Fruit fly (Drosophila melanogaster) whole organism, pupa: ENCODE data around the gene Scp2.
A peak's percentile ranks its signal among the peaks of the same experiment; 100 is the strongest.

Source experiments
- CG10348 ChIP-seq: fragments of 200-800 bp; sonication (Bioruptor generic); IDR thresholded peaks from 2 replicates; pipeline ENCODE4 v1.3.6; 2022; ENCODE audit warnings: missing biosample characterization, missing genetic modification characterization
- CG12605 ChIP-seq: fragments of 200-800 bp; sonication (Bioruptor generic); IDR thresholded peaks from 2 replicates; pipeline ENCODE4 v1.3.6; 2022; ENCODE audit warnings: missing biosample characterization, missing genetic modification characterization
- CG13204 ChIP-seq: fragments of 200-800 bp; sonication (Bioruptor generic); optimal IDR thresholded peaks from 2 replicates; lab custom pipeline; 2018; ENCODE audit warnings: missing biosample characterization, mild to moderate bottlenecking, missing genetic modification characterization, moderate library complexity
- CG14655 ChIP-seq: fragments of 200-800 bp; sonication (Bioruptor generic); optimal IDR thresholded peaks from 3 replicates; lab custom pipeline; 2017; ENCODE audit warnings: mild to moderate bottlenecking, missing biosample characterization, missing genetic modification reagents, missing genetic modification characterization
- CG15710 ChIP-seq: fragments of 200-800 bp; sonication (Bioruptor generic); optimal IDR thresholded peaks from 2 replicates; lab custom pipeline; 2018; ENCODE audit warnings: missing biosample characterization, mild to moderate bottlenecking, missing genetic modification characterization, moderate library complexity
- CG17806 ChIP-seq: fragments of 200-800 bp; sonication (Bioruptor generic); optimal IDR thresholded peaks from 2 replicates; lab custom pipeline; 2018; ENCODE audit warnings: missing biosample characterization, mild to moderate bottlenecking, missing genetic modification characterization, moderate library complexity
- CG32121 ChIP-seq: fragments of 200-800 bp; sonication (Bioruptor generic); IDR thresholded peaks from 2 replicates; pipeline ENCODE4 v1.3.6; 2022; ENCODE audit warnings: missing biosample characterization, missing genetic modification characterization
- CG34367 ChIP-seq: fragments of 200-800 bp; sonication (Bioruptor generic); optimal IDR thresholded peaks from 2 replicates; lab custom pipeline; 2018; ENCODE audit warnings: missing biosample characterization, mild to moderate bottlenecking, missing genetic modification characterization
- CG4496 ChIP-seq: fragments of 200-800 bp; sonication (Bioruptor generic); IDR thresholded peaks from 3 replicates; pipeline ENCODE4 v1.3.6; 2022; ENCODE audit warnings: missing biosample characterization, missing genetic modification characterization
- CG8159 ChIP-seq: fragments of 200-800 bp; sonication (Bioruptor generic); optimal IDR thresholded peaks from 3 replicates; lab custom pipeline; 2018; ENCODE audit warnings: missing biosample characterization, mild to moderate bottlenecking, missing genetic modification characterization, moderate library complexity
- CG8301 ChIP-seq: fragments of 200-800 bp; sonication (Bioruptor generic); optimal IDR thresholded peaks from 2 replicates; lab custom pipeline; 2018; ENCODE audit warnings: missing biosample characterization, mild to moderate bottlenecking, missing genetic modification characterization
- CG9948 ChIP-seq: fragments of 200-800 bp; sonication (Bioruptor generic); optimal IDR thresholded peaks from 2 replicates; lab custom pipeline; 2018; ENCODE audit warnings: missing biosample characterization, mild to moderate bottlenecking, missing genetic modification characterization, moderate library complexity
- D1 ChIP-seq: fragments of 200-800 bp; sonication (Bioruptor generic); optimal IDR thresholded peaks from 2 replicates; lab custom pipeline; 2018; ENCODE audit warnings: missing biosample characterization, mild to moderate bottlenecking, missing genetic modification characterization, moderate library complexity
- EcR ChIP-seq: fragments of 200-800 bp; sonication (Bioruptor generic); optimal IDR thresholded peaks from 3 replicates; lab custom pipeline; 2019; ENCODE audit warnings: missing biosample characterization, missing genetic modification characterization, mild to moderate bottlenecking, moderate library complexity, missing genetic modification reagents
- Ets98B ChIP-seq: fragments of 200-800 bp; sonication (Bioruptor generic); IDR thresholded peaks from 2 replicates; pipeline ENCODE4 v1.3.6; 2022; ENCODE audit warnings: missing biosample characterization, missing genetic modification characterization
- Pif1A ChIP-seq: fragments of 200-800 bp; sonication (Bioruptor generic); optimal IDR thresholded peaks from 3 replicates; lab custom pipeline; 2016; ENCODE audit warnings: missing biosample characterization, missing genetic modification characterization
- Pif1B ChIP-seq: fragments of 200-800 bp; sonication (Bioruptor generic); optimal IDR thresholded peaks from 3 replicates; lab custom pipeline; 2016; ENCODE audit warnings: missing biosample characterization, missing genetic modification characterization
- Snoo ChIP-seq: fragments of 200-800 bp; sonication (Bioruptor generic); optimal IDR thresholded peaks from 3 replicates; lab custom pipeline; 2017; ENCODE audit warnings: missing biosample characterization, mild to moderate bottlenecking, missing genetic modification characterization, inconsistent platforms
- fd96Ca ChIP-seq: fragments of 200-800 bp; sonication (Bioruptor generic); IDR thresholded peaks from 3 replicates; pipeline ENCODE4 v1.3.6; 2022; ENCODE audit warnings: missing biosample characterization, missing genetic modification characterization
- gl ChIP-seq: fragments of 200-800 bp; sonication (Bioruptor generic); optimal IDR thresholded peaks from 2 replicates; lab custom pipeline; 2018; ENCODE audit warnings: missing biosample characterization, mild to moderate bottlenecking, missing genetic modification characterization
- rn ChIP-seq: fragments of 200-800 bp; sonication (Bioruptor generic); IDR thresholded peaks from 2 replicates; pipeline ENCODE4 v1.3.6; 2022; ENCODE audit warnings: missing biosample characterization, missing genetic modification characterization

Gene Scp2

DNA sequence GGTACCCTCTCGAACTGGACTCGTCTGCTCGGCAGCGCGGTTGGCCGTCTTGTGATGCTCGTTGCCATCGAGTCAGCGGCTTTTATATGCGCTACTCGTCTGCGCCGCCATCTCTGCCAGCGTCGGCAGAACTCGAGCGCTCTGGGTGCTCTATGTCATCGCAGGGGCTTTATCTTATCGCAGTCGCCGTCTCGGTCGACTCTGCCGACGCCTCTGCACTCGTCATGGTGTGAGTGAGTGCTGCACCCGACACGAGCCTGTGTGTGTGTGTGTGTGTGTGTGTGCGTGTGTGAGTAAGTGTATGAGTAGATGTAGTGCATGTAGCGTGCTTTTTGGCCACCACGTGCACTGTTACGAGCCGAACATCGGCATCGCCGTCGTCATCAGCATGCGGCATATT is at the start of gene Scp2:
Gene Scp2 (minus strand): TSS at position 59 of the 400 bp plus-strand sequence.
- no peak for TF ChIP-seq CG8159 (tag; lab: Kevin White, UChicago)
- no peak for TF ChIP-seq CG13204
- TF ChIP-seq CG15710 (tag; lab: Kevin White, UChicago), result no peak
- TF ChIP-seq EcR, result no peak
- TF ChIP-seq CG10348 (GFP tag; lab: Robert Waterston, UW), result no peak
- TF ChIP-seq CG8301 (tag; lab: Kevin White, UChicago), result no peak
- no peak for TF ChIP-seq Ets98B (GFP tag; lab: Robert Waterston, UW)
- no peak for TF ChIP-seq CG12605 (GFP tag; lab: Robert Waterston, UW)
- no peak for TF ChIP-seq Pif1B (GFP tag; lab: Kevin White, UChicago)
- TF ChIP-seq CG4496 (GFP tag; lab: Robert Waterston, UW), result no peak
- no peak for TF ChIP-seq rn (GFP tag; lab: Robert Waterston, UW)
- TF ChIP-seq CG17806 (tag; lab: Kevin White, UChicago), result no peak
- no peak for TF ChIP-seq CG32121
- TF ChIP-seq D1 (tag; lab: Kevin White, UChicago), result no peak
- TF ChIP-seq Snoo (tag; lab: Kevin White, UChicago), result no peak
- TF ChIP-seq CG34367 (tag; lab: Kevin White, UChicago), result no peak
- no peak for TF ChIP-seq CG9948 (tag; lab: Kevin White, UChicago)
- no peak for TF ChIP-seq CG14655
- no peak for TF ChIP-seq gl (tag; lab: Kevin White, UChicago)
- TF ChIP-seq Pif1A (GFP tag; lab: Kevin White, UChicago), result no peak

- no peak for TF ChIP-seq D1 (tag; lab: Kevin White, UChicago)
- TF ChIP-seq CG13204, result no peak
- no peak for TF ChIP-seq EcR
- no peak for TF ChIP-seq Pif1A (GFP tag; lab: Kevin White, UChicago)
- no peak for TF ChIP-seq CG17806 (tag; lab: Kevin White, UChicago)
- no peak for TF ChIP-seq Snoo (tag; lab: Kevin White, UChicago)
- TF ChIP-seq CG8159 (tag; lab: Kevin White, UChicago), result no peak
- TF ChIP-seq CG14655, result no peak
- TF ChIP-seq fd96Ca, result no peak
- no peak for TF ChIP-seq rn (GFP tag; lab: Robert Waterston, UW)
- TF ChIP-seq, all 21 proteins: peak for 0
These were observed 49.2 kb upstream of the Scp2 start for dm6 chr3R:16632698-16633097.

DNA sequence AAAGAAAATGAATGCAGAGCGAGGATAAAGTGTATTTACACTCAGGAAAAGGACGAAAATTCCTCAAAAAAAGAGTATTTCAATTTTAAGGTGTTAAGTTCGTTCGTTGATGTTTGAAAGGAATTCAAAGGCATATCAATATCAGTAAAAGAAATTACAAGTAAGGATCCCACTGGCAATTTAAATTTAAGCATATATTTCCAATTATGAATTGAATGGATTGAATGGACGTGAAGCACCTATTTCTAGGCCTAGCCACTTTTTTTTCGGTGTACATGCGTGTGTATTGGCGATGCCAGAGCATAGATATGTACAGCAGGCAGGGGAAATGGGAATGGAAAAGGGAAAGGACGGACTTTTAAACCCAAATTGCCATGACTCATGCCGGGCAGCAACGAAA is 47.1 kb upstream of the Scp2 start:
- no peak for TF ChIP-seq CG8301 (tag; lab: Kevin White, UChicago)

DNA sequence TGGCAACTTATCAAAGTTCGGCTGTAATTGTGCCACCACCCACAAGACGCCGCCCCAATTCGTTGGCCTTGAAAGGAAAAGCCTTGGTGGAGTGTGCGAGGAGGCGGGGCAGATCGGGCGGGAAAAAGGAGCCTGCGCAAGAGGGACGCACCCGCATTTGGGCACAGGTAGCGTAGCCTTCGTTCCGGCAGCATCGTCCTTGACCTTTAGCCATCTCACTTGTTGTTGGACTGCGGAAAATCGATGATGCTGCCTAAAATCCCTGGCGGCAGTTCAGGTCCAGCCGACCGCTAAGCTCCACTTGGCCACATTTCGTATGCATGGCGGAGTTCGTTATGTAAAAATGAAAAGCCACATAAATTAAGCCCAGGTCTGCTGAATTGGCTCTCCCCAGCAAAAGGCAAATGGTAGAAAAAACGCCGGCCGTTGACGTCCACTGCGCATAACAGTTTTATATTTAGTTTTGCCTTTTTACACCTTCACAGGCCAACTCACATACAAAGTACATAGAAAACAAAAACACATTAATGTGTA is 43.5 kb upstream of the Scp2 start:
- TF ChIP-seq CG12605 (GFP tag; lab: Robert Waterston, UW) (no peak), rn (GFP tag; lab: Robert Waterston, UW) (no peak), CG14655 (no peak), CG4496 (GFP tag; lab: Robert Waterston, UW) (no peak), CG15710 (tag; lab: Kevin White, UChicago) (no peak), D1 (tag; lab: Kevin White, UChicago) (no peak), CG10348 (GFP tag; lab: Robert Waterston, UW) (no peak), gl (tag; lab: Kevin White, UChicago) (no peak), CG17806 (tag; lab: Kevin White, UChicago) (no peak), EcR (no peak), CG34367 (tag; lab: Kevin White, UChicago) (no peak), CG8301 (tag; lab: Kevin White, UChicago) (no peak), fd96Ca (no peak), CG9948 (tag; lab: Kevin White, UChicago) (no peak), Pif1A (GFP tag; lab: Kevin White, UChicago) (no peak), CG32121 (no peak), Pif1B (GFP tag; lab: Kevin White, UChicago) (no peak), Snoo (tag; lab: Kevin White, UChicago) (no peak), Ets98B (GFP tag; lab: Robert Waterston, UW) (no peak)

dm6 chr3R:16625844-16626430 is 42.5 kb upstream of the Scp2 start:
- TF ChIP-seq CG32121, result no peak
- no peak for TF ChIP-seq CG14655
- TF ChIP-seq Ets98B (GFP tag; lab: Robert Waterston, UW), result no peak
- no peak for TF ChIP-seq CG9948 (tag; lab: Kevin White, UChicago)
- peak; percentile 34 for TF ChIP-seq EcR
- TF ChIP-seq Snoo (tag; lab: Kevin White, UChicago), result no peak
- no peak for TF ChIP-seq CG17806 (tag; lab: Kevin White, UChicago)
- peak; percentile 94 for TF ChIP-seq CG13204
- TF ChIP-seq, all 21 proteins: peak for 2

DNA sequence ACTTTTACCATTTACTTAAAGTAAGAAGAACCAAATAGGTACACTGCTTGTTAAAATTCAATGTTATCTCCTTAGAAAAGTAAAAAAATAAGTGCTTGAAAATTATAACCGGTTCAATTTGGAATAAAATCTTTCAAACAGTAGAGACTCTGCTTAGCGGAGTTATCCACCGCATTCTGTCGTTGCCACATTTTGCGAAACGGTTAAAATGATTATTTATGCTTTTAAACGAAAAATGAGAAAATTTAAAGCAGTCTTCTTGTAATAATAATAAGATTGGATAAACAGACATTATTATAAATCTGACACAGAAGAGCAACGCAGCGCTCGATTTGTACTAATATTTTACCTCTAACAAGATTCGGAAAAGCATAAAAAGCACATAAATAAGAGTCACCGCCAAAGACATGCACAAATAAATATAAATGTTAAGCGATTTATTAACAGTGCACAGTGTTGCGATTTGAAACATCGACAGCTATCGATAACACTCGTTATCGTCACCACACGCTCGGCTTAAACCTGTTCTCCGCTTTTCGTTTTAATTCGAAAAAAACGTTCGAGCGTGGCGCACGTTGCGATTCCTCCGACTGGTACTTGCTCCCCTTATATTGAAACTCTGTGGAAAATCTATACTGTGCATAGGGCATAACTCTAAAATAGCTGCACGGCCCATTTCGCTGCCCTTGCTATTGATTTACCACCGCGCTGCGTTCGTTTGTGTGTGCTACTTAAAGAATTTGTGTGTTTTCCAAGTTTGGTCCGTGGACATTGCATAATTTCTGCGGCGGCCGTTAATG is 41.5 kb upstream of the Scp2 start, which contains the start of gene Fas1:
Gene Fas1 (plus strand): TSS at position 489 of the 800 bp plus-strand sequence.
- TF ChIP-seq fd96Ca (0 out of 3 replicates have a peak, but pooled peaks have one; percentile 36), Ets98B (GFP tag; lab: Robert Waterston, UW) (0 out of 2 replicates have a peak, but pooled peaks have one; percentile 12), Pif1A (GFP tag; lab: Kevin White, UChicago) (no peak), CG9948 (tag; lab: Kevin White, UChicago) (no peak), CG12605 (GFP tag; lab: Robert Waterston, UW) (no peak)
